Fruit fly (Drosophila melanogaster): ENCODE results near the gene CG5388.
"Not testable (repeated sequence)": the region's sequence is repeated elsewhere in the genome, so short reads cannot be mapped to it uniquely, and the experiment has no call there.

Gene CG5388

DNA sequence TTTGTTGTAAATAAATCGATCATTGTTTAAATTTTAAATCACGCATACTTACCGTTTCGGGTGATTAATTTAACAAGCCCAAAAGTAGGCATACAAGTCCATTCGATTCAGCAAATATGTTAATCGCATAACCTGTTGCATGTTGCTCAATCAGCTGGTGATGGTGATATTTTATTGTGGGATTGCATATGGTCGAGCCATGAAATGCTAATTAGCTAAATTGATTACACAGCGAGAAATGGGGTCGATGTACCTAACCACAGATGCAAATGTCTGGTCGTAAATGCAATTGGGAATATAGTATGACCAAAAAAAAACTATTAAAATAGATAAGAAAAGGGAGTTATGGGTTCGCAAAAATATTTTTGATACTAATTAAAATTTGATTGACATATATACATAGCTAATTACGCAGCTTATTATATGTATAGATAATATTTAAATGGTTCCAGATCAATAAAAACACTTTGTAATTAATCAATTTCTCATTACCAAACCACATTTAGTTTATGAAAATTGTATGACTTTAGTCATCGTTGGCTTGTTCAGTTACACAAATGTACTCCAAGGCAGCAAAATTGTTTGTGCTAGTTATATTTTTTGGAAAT lies 9.5 kb downstream of the CG5388 start, which contains the start of gene CG33721:
Gene CG33721, plus strand, starts transcription at position 558 of the 608 bp plus-strand sequence.
- no peak for TF ChIP-seq usp (GFP tag; optimal IDR thresholded peaks at IDR 0.05)
- TF ChIP-seq psq (optimal IDR thresholded peaks at IDR 0.05): no peak

DNA sequence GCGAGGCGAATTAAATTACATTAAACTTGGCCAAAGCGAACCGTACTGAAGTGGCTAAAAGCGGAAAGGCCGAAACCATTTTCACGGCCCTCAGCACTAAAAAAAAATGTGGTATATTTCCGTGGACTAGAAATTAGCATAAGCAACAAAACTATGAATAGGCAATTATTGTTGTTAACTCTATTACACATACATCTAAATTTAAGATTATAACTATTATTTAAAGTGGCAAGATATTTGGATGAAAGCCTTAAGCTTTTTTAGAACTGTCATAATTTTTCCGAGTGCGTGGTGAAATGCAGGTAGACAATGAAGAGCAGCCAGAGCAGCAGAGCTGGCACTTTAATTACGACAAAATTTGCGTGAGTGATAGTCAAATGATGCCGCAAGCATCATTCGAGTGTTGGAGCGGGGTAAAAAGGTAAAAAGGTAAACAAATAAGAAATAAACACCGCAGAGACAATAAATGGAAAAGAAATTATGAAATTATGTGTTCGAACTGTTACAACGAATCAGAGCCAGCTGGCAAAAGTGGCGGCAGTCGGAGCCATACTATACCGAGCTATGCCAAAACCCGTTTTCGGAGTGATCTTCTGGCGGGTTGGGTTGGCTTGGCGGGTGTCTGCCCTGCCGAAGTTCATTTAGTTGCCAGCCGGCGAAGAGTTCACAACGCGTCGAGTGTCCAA lies 11.3 kb downstream of the CG5388 start, which contains the start of gene CG7080:
Gene CG7080, plus strand, starts transcription at position 636 of the 686 bp plus-strand sequence.
- no peak for TF ChIP-seq CG8478 (optimal IDR thresholded peaks at IDR 0.05)
- TF ChIP-seq psq (optimal IDR thresholded peaks at IDR 0.05): no peak
- no peak for TF ChIP-seq EcR (GFP tag; optimal IDR thresholded peaks at IDR 0.05)

DNA sequence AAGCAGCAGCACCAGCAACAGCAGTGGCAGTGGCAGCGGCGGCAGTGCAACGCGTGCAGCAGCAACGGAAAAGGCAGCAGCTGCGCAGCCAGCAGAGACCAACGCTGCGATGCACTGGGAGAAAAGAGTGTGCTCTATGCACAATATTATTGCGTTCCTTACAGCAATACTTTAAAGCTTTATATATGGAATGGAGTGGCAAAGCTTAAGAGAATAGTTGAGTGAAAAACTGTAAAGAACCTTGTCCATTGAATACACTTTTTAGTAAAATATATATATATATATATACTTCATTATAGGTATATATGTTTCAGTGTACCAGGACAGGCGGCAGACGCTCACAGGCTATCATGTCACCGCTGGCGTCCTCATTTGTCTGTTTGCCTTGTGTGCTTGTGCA lies 15.4 kb downstream of the CG5388 start:
- TF ChIP-seq CG8478 (optimal IDR thresholded peaks at IDR 0.05) (no peak), pan (optimal IDR thresholded peaks at IDR 0.05) (no peak), usp (GFP tag; optimal IDR thresholded peaks at IDR 0.05) (no peak), psq (optimal IDR thresholded peaks at IDR 0.05) (no peak), EcR (GFP tag; optimal IDR thresholded peaks at IDR 0.05) (no peak), Dll (optimal IDR thresholded peaks at IDR 0.05) (no peak)

DNA sequence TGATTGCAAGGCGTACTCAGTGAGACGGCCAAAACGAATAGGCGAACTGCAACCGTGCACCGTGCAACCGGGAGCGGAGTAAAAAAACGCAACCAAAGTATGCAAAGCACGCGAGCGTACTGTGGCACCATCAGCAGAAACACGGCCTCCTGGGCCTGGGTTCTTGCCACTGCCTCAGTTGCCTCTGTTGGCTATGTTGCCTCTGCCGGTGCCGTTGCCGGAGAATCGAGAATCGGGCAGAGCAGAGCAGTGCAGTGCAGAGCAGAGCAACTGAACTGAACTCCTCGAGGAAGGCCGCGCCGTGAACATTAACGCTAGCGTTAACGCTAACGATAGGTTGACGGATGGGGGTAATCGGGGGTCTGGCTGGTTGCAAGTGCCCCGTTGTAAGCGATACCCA lies 16.1 kb downstream of the CG5388 start, which contains the start of gene CG34377:
Gene CG34377, minus strand, starts transcription at position 101 of the 400 bp plus-strand sequence.
- TF ChIP-seq usp (GFP tag; optimal IDR thresholded peaks at IDR 0.05) (no peak), EcR (GFP tag; optimal IDR thresholded peaks at IDR 0.05) (no peak), CG8478 (optimal IDR thresholded peaks at IDR 0.05) (no peak), pan (optimal IDR thresholded peaks at IDR 0.05) (no peak), Dll (optimal IDR thresholded peaks at IDR 0.05) (no peak)

DNA sequence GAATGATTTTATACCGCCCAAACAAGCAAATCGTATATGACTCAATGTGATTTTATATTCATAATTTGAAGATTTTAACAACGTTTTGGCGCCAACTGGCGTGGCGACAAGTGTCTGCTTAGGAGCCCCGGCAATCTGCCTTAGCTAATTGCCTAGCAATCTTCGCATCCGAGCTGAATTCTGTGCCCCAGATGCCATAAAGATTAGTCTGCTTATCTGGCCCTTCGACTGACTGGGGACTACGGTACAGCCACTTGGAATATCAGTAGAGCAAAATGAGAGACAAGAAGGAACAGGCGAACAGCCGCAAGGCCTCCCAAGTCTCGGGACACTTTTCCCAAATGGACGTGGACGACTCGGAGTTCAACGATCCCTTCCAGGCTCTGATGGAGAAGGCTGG lies 40.0 kb downstream of the CG5388 start:
- TF ChIP-seq usp (GFP tag; optimal IDR thresholded peaks at IDR 0.05) (no peak), EcR (GFP tag; optimal IDR thresholded peaks at IDR 0.05) (no peak), psq (optimal IDR thresholded peaks at IDR 0.05) (no peak), pan (optimal IDR thresholded peaks at IDR 0.05) (no peak), Dll (optimal IDR thresholded peaks at IDR 0.05) (no peak), CG8478 (optimal IDR thresholded peaks at IDR 0.05) (no peak)

DNA sequence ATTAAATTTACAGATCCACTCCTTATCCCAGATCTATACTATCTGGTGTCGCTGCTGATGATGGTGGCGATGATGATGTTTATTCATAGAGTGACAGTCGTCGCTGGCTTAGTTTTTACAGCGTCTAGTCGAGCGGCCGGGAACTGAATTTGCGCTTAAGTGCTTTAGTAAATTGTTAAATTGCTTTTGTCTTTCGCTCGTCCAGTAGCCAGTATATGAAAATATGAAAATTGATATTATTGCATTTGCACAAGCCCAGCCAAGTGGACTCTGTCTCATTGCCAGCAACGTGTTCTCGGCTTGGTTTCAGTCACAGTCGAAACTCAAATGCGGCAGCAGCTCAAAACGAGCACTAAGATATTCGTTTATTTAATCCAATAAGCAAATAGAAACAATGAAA lies 41.6 kb downstream of the CG5388 start, which contains the start of gene CG7084:
Gene CG7084, plus strand, starts transcription at position 301 of the 400 bp plus-strand sequence.
- TF ChIP-seq Dll, CG8478, pan (optimal IDR thresholded peaks at IDR 0.05): not testable (repeated sequence)

DNA sequence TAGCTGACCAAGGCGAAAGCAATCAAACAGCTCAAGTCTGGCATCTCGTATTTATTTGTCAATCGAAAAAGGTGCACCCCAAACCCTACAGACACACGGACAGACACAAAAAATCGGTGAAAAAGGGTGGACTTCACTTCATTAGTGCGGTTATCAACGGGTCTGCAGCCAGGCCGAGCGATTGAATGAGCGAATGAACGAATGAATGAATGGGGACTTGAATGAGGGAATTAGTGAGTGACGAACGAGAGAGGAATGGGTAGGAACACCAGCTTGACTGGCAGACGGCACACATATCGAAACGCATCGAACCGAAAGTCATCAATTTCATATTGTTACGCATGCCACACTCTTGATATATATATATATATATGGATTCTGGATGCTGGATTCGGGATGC lies 51.8 kb downstream of the CG5388 start:
- TF ChIP-seq CG8478 (optimal IDR thresholded peaks at IDR 0.05) (no peak), pan (optimal IDR thresholded peaks at IDR 0.05) (no peak), Dll (optimal IDR thresholded peaks at IDR 0.05) (no peak), EcR (GFP tag; optimal IDR thresholded peaks at IDR 0.05) (no peak), usp (GFP tag; optimal IDR thresholded peaks at IDR 0.05) (no peak), psq (optimal IDR thresholded peaks at IDR 0.05) (no peak)

DNA sequence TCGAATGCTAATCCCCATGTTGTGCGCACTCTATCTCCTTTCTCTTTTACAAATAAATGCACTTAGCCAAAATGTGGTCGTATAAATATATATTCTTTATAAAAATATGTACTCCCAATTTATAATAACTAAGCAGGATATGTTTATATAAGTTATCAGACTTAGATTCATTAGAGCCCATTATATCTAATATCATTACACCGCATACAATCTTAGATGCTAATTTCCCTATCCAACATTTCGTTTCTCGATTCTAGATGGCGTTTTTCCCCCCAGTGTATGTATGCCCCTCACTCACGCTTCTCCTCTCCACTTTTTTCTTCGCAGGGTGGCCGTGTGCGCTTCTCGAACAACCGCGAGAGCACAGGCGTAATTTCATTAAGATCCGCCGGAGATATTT lies 52.6 kb downstream of the CG5388 start:
- TF ChIP-seq pan (optimal IDR thresholded peaks at IDR 0.05): no peak
- TF ChIP-seq Dll (optimal IDR thresholded peaks at IDR 0.05): no peak
- TF ChIP-seq usp (GFP tag; optimal IDR thresholded peaks at IDR 0.05): no peak
- no peak for TF ChIP-seq EcR (GFP tag; optimal IDR thresholded peaks at IDR 0.05)
- TF ChIP-seq psq (optimal IDR thresholded peaks at IDR 0.05): no peak
- TF ChIP-seq CG8478 (optimal IDR thresholded peaks at IDR 0.05): no peak
